Worm (Caenorhabditis elegans): ENCODE data around the gene fbxb-15.

Gene fbxb-15

DNA sequence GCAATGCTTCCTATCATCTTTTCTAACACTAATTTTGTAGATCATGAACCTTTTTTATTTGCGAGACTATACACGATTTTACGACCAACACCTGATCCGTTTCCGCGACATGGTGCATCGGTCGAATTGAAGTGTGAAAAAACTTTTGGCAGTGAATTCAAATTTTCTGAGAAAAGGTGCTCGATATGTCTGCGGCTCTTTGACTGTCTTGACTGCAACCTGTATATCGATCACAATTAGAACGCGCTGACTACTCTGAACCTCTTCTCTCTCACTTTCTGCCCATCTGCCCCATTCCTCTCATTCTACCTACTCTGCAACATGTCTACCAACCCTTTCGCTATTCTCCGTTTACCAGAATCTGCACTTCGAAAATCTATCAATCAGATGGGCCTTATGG is 28.9 kb upstream of the fbxb-15 start, which contains the start of gene fbxb-26:
Gene fbxb-26 (plus strand): TSS at position 301 of the 400 bp plus-strand sequence.
- TF ChIP-seq K09A11.1 (tag; optimal IDR thresholded peaks at IDR 0.05; ENCODE audit: insufficient read depth) (no peak), che-1 (tag; optimal IDR thresholded peaks at IDR 0.05) (no peak), ceh-6 (GFP tag; optimal IDR thresholded peaks at IDR 0.05) (no peak), ceh-19 (GFP tag; optimal IDR thresholded peaks at IDR 0.05) (no peak), pha-4 (tag; optimal IDR thresholded peaks at IDR 0.05) (no peak), T23F11.4 (GFP tag; optimal IDR thresholded peaks at IDR 0.05) (no peak), ahr-1 (tag; optimal IDR thresholded peaks at IDR 0.05) (no peak), odd-2 (tag; optimal IDR thresholded peaks at IDR 0.05) (no peak), sdc-2 (tag; optimal IDR thresholded peaks at IDR 0.05) (no peak), mec-3 (tag; optimal IDR thresholded peaks at IDR 0.05; ENCODE audit: borderline replicate concordance) (no peak), hlh-30 (tag; optimal IDR thresholded peaks at IDR 0.05; ENCODE audit: insufficient read depth) (no peak)

DNA sequence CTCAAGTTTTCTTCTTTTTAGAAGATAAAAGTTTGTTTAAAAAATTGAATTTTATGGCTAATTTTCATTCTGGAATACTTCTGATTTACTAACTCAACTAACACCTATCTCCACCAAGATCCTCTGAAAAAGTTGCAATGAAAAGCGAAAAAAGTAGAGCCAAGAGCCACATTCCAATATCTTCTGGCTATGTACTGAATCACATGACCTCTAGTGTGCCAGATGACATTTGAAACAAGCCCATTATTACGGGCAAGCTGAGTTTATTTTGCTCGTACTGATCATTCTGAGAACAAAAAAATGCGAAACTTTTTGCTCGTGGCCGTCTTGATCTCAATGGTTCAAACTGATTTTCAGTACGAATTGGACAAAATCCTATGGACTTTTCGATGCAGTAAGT is 25.8 kb upstream of the fbxb-15 start, which contains the start of gene irld-36:
Gene irld-36 (plus strand): TSS at position 301 of the 400 bp plus-strand sequence.
- TF ChIP-seq hlh-15 (tag; optimal IDR thresholded peaks at IDR 0.05) = no peak

DNA sequence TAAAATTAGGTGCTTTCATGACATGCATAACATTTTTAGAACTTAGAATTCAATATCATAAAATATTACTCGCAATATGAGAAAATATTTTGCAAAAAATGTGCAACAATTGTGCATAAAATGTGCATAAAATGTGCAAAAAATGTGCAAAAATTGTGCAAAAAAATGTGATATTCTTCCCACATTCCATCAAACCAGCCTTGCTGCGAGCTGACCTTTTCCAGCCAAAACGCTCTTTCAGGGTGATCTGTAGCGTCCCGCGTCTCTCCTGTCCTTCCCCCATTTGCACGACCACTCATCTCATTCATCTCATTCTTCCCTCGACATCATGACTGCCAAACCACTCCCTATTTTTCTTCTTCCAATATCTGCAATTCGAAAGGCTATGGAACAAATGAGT is 22.8 kb upstream of the fbxb-15 start, which contains the start of gene fbxb-17:
Gene fbxb-17 (plus strand): TSS at position 301 of the 400 bp plus-strand sequence.
- TF ChIP-seq ama-1 (optimal IDR thresholded peaks at IDR 0.05) (no peak), pha-2 (tag; optimal IDR thresholded peaks at IDR 0.05) (no peak), hlh-8 (tag; optimal IDR thresholded peaks at IDR 0.05) (no peak), ets-4 (tag; optimal IDR thresholded peaks at IDR 0.05) (no peak), gmeb-2 (tag; optimal IDR thresholded peaks at IDR 0.05) (no peak), pag-3 (tag; optimal IDR thresholded peaks at IDR 0.05; ENCODE audit: borderline replicate concordance) (no peak), pqm-1 (tag; optimal IDR thresholded peaks at IDR 0.05) (no peak), ceh-34 (tag; optimal IDR thresholded peaks at IDR 0.05) (no peak), unc-55 (GFP tag; optimal IDR thresholded peaks at IDR 0.05) (no peak)

DNA sequence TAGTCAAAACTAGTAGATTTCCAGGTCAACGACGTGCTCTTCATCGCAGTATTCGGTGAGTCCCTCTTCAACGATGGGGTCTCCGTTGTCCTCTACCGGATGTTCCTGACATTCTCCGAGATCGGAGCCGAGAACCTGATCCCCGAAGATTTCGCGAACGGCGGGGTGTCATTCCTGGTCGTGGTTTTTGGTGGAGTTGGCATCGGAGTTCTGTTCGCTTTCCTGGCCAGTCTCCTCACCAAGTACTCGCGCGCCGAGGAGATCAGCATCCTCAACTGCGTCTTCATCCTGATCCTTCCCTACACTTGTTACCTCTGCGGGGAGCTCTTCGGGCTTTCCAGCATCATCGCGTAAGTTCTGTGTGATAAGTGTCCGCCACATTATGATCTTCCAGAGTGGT is 19.4 kb upstream of the fbxb-15 start:
- TF ChIP-seq K09A11.1 (tag; optimal IDR thresholded peaks at IDR 0.05; ENCODE audit: insufficient read depth) = no peak
- no peak for TF ChIP-seq sox-4 (tag; optimal IDR thresholded peaks at IDR 0.05)
- TF ChIP-seq ttx-3 (tag; optimal IDR thresholded peaks at IDR 0.05) = no peak
- no peak for TF ChIP-seq syd-9 (tag; optimal IDR thresholded peaks at IDR 0.05)
- no peak for TF ChIP-seq hlh-15 (tag; optimal IDR thresholded peaks at IDR 0.05)
- no peak for TF ChIP-seq unc-42 (tag; optimal IDR thresholded peaks at IDR 0.05)
- TF ChIP-seq C08G9.2 (tag; optimal IDR thresholded peaks at IDR 0.05) = no peak
- no peak for TF ChIP-seq pax-1 (tag; optimal IDR thresholded peaks at IDR 0.05)
- no peak for TF ChIP-seq hlh-8 (tag; optimal IDR thresholded peaks at IDR 0.05)
- TF ChIP-seq sdc-2 (tag; optimal IDR thresholded peaks at IDR 0.05) = no peak
- TF ChIP-seq odd-2 (tag; optimal IDR thresholded peaks at IDR 0.05) = no peak
- TF ChIP-seq ref-2 (tag; optimal IDR thresholded peaks at IDR 0.05) = no peak
- no peak for TF ChIP-seq mec-3 (tag; optimal IDR thresholded peaks at IDR 0.05; ENCODE audit: borderline replicate concordance)
- no peak for TF ChIP-seq npax-4 (tag; optimal IDR thresholded peaks at IDR 0.05)
- TF ChIP-seq ceh-30 (tag; optimal IDR thresholded peaks at IDR 0.05) = no peak

ce11 chrII:1670985-1671384 is 17.7 kb upstream of the fbxb-15 start:
- no peak for TF ChIP-seq hlh-13 (GFP tag; optimal IDR thresholded peaks at IDR 0.05)
- TF ChIP-seq fax-1 (tag; optimal IDR thresholded peaks at IDR 0.05) = no peak
- no peak for TF ChIP-seq F13H6.1 (tag; optimal IDR thresholded peaks at IDR 0.05)
- TF ChIP-seq elt-4 (tag; optimal IDR thresholded peaks at IDR 0.05) = no peak
- TF ChIP-seq elt-2 (tag; optimal IDR thresholded peaks at IDR 0.05) = no peak
- no peak for TF ChIP-seq pat-9 (tag; optimal IDR thresholded peaks at IDR 0.05)
- TF ChIP-seq ahr-1 (tag; optimal IDR thresholded peaks at IDR 0.05) = no peak
- TF ChIP-seq fkh-6 (tag; optimal IDR thresholded peaks at IDR 0.05) = no peak
- no peak for TF ChIP-seq unc-55 (GFP tag; optimal IDR thresholded peaks at IDR 0.05)
- TF ChIP-seq zip-5 (tag; optimal IDR thresholded peaks at IDR 0.05) = no peak
- TF ChIP-seq T23F11.4 (GFP tag; optimal IDR thresholded peaks at IDR 0.05) = no peak
- TF ChIP-seq eyg-1 (tag; optimal IDR thresholded peaks at IDR 0.05) = no peak
- TF ChIP-seq ref-2 (tag; optimal IDR thresholded peaks at IDR 0.05) = no peak
- TF ChIP-seq nhr-232 (tag; optimal IDR thresholded peaks at IDR 0.05) = no peak
- TF ChIP-seq dmd-4 (tag; optimal IDR thresholded peaks at IDR 0.05; ENCODE audit: borderline replicate concordance) = no peak
